Worm (Caenorhabditis elegans) whole organism, young adult: Measurements from ENCODE around the gene C24A3.2.

Experiments used
- C06A6.2 ChIP-seq: fragments of 200-800 bp; sonication (Bioruptor generic); conservative IDR thresholded peaks from 2 replicates; pipeline ENCODE4 v1.3.6; 2022; ENCODE audit warnings: missing genetic modification characterization, missing compliant biosample characterization
- F33H1.4 ChIP-seq: fragments of 200-800 bp; sonication (Bioruptor generic); IDR thresholded peaks from 2 replicates; pipeline ENCODE4 v1.3.6; 2022; ENCODE audit warnings: missing genetic modification reagents, missing genetic modification characterization, missing compliant biosample characterization
- F39B2.1 ChIP-seq: fragments of 200-800 bp; sonication (Bioruptor generic); IDR thresholded peaks from 2 replicates; pipeline ENCODE4 v1.3.6; 2022; ENCODE audit warnings: missing genetic modification reagents, missing genetic modification characterization, missing compliant biosample characterization
- F55B11.4 ChIP-seq: sonication (generic microtip); optimal IDR thresholded peaks from 2 replicates; lab custom pipeline; 2016; ENCODE audit warnings: missing compliant biosample characterization, missing genetic modification characterization, borderline replicate concordance; ENCODE audit not compliant: insufficient read depth
- T26A5.8 ChIP-seq: sonication (generic microtip); optimal IDR thresholded peaks from 2 replicates; lab custom pipeline; 2016; ENCODE audit warnings: missing genetic modification characterization, missing compliant biosample characterization
- Y53G8AR.9 ChIP-seq: fragments of 200-800 bp; sonication (Bioruptor generic); conservative IDR thresholded peaks from 2 replicates; pipeline ENCODE4 v1.3.6; 2022; ENCODE audit warnings: missing genetic modification reagents, missing genetic modification characterization, missing compliant biosample characterization
- atf-7 ChIP-seq: sonication (generic microtip); optimal IDR thresholded peaks from 2 replicates; lab custom pipeline; 2017; ENCODE audit warnings: mild to moderate bottlenecking, missing genetic modification characterization, missing compliant biosample characterization
- attf-3 ChIP-seq: fragments of 200-800 bp; sonication (Bioruptor generic); conservative IDR thresholded peaks from 2 replicates; pipeline ENCODE4 v1.3.6; 2022; ENCODE audit warnings: missing genetic modification reagents, missing genetic modification characterization, missing compliant biosample characterization
- attf-5 ChIP-seq: fragments of 200-800 bp; sonication (Bioruptor generic); optimal IDR thresholded peaks from 2 replicates; lab custom pipeline; 2018; ENCODE audit warnings: mild to moderate bottlenecking, missing genetic modification characterization, missing compliant biosample characterization
- attf-6 ChIP-seq: fragments of 200-800 bp; sonication (Bioruptor generic); IDR thresholded peaks from 2 replicates; pipeline ENCODE4 v1.3.6; 2022; ENCODE audit warnings: missing genetic modification reagents, missing genetic modification characterization, missing compliant biosample characterization
- bed-1 ChIP-seq: fragments of 200-800 bp; sonication (Bioruptor generic); IDR thresholded peaks from 2 replicates; pipeline ENCODE4 v1.3.6; 2022; ENCODE audit warnings: missing genetic modification reagents, missing genetic modification characterization, missing compliant biosample characterization
- bed-2 ChIP-seq: fragments of 200-800 bp; sonication (Bioruptor generic); IDR thresholded peaks from 2 replicates; pipeline ENCODE4 v1.3.6; 2022; ENCODE audit warnings: missing genetic modification reagents, missing genetic modification characterization, missing compliant biosample characterization
- ceh-40 ChIP-seq: fragments of 200-800 bp; sonication (Bioruptor generic); IDR thresholded peaks from 2 replicates; pipeline ENCODE4 v1.3.6; 2022; ENCODE audit warnings: missing genetic modification characterization, missing compliant biosample characterization
- ceh-58 ChIP-seq: fragments of 200-800 bp; sonication (Bioruptor generic); IDR thresholded peaks from 2 replicates; pipeline ENCODE4 v1.3.6; 2022; ENCODE audit warnings: missing genetic modification characterization, missing compliant biosample characterization
- ceh-79 ChIP-seq: sonication (generic microtip); optimal IDR thresholded peaks from 2 replicates; lab custom pipeline; 2017; ENCODE audit warnings: mild to moderate bottlenecking, missing genetic modification characterization, missing compliant biosample characterization
- ceh-91 ChIP-seq: fragments of 200-800 bp; sonication (Bioruptor generic); IDR thresholded peaks from 2 replicates; pipeline ENCODE4 v1.3.6; 2022; ENCODE audit warnings: missing genetic modification reagents, missing genetic modification characterization, missing compliant biosample characterization
- dox-1 ChIP-seq: fragments of 200-800 bp; sonication (Bioruptor generic); IDR thresholded peaks from 2 replicates; pipeline ENCODE4 v1.3.6; 2022; ENCODE audit warnings: missing genetic modification reagents, missing genetic modification characterization, missing compliant biosample characterization
- dpff-1 ChIP-seq: sonication (generic microtip); optimal IDR thresholded peaks from 2 replicates; lab custom pipeline; 2017; ENCODE audit warnings: mild to moderate bottlenecking, missing genetic modification characterization, missing compliant biosample characterization
- dpl-1 ChIP-seq: fragments of 150-350 bp; optimal IDR thresholded peaks from 2 replicates; lab custom pipeline; 2014; ENCODE audit warnings: missing biosample characterization, missing genetic modification reagents, missing genetic modification characterization
- efl-1 ChIP-seq: fragments of 150-350 bp; optimal IDR thresholded peaks from 2 replicates; lab custom pipeline; 2014; ENCODE audit warnings: missing biosample characterization, missing genetic modification reagents, missing genetic modification characterization
- fkh-3 ChIP-seq: sonication (generic microtip); optimal IDR thresholded peaks from 2 replicates; lab custom pipeline; 2016; ENCODE audit warnings: mild to moderate bottlenecking, missing genetic modification characterization, missing compliant biosample characterization
- hlh-12 ChIP-seq: sonication (generic microtip); optimal IDR thresholded peaks from 2 replicates; lab custom pipeline; 2016; ENCODE audit warnings: missing genetic modification characterization, missing compliant biosample characterization
- hlh-26 ChIP-seq: fragments of 200-800 bp; sonication (Bioruptor generic); conservative IDR thresholded peaks from 2 replicates; pipeline ENCODE4 v1.3.6; 2022; ENCODE audit warnings: missing genetic modification reagents, missing genetic modification characterization, missing compliant biosample characterization
- hrde-1 ChIP-seq: sonication (generic microtip); optimal IDR thresholded peaks from 2 replicates; lab custom pipeline; 2016; ENCODE audit warnings: missing genetic modification characterization, mild to moderate bottlenecking, missing compliant biosample characterization, moderate library complexity, missing genotype, missing genetic modification reagents, borderline replicate concordance
- hsf-1 ChIP-seq: fragments of 200-800 bp; sonication (Bioruptor generic); IDR thresholded peaks from 2 replicates; pipeline ENCODE4 v1.3.6; 2022; ENCODE audit warnings: missing genetic modification reagents, missing genetic modification characterization, missing compliant biosample characterization
- lin-26 ChIP-seq: fragments of 200-800 bp; sonication (Bioruptor generic); IDR thresholded peaks from 2 replicates; pipeline ENCODE4 v1.3.6; 2022; ENCODE audit warnings: missing genetic modification reagents, missing genetic modification characterization, missing compliant biosample characterization
- lin-40 ChIP-seq: sonication (generic microtip); optimal IDR thresholded peaks from 2 replicates; lab custom pipeline; 2016; ENCODE audit warnings: missing genetic modification characterization, mild to moderate bottlenecking, missing compliant biosample characterization, missing genotype, missing genetic modification reagents
- lsl-1 ChIP-seq: fragments of 200-800 bp; sonication (Bioruptor generic); optimal IDR thresholded peaks from 2 replicates; lab custom pipeline; 2018; ENCODE audit warnings: mild to moderate bottlenecking, missing genetic modification characterization, moderate library complexity, missing compliant biosample characterization
- lsy-27 ChIP-seq: sonication (generic microtip); optimal IDR thresholded peaks from 2 replicates; lab custom pipeline; 2017; ENCODE audit warnings: missing genetic modification characterization, mild to moderate bottlenecking, missing compliant biosample characterization, antibody characterized with exemption, missing genotype, borderline replicate concordance; ENCODE audit not compliant: insufficient read depth
- madf-3 ChIP-seq: fragments of 200-800 bp; sonication (Bioruptor generic); IDR thresholded peaks from 2 replicates; pipeline ENCODE4 v1.3.6; 2022; ENCODE audit warnings: missing genetic modification reagents, missing genetic modification characterization, missing compliant biosample characterization
- madf-8 ChIP-seq: fragments of 200-800 bp; sonication (Bioruptor generic); conservative IDR thresholded peaks from 2 replicates; pipeline ENCODE4 v1.3.6; 2022; ENCODE audit warnings: missing genetic modification reagents, missing genetic modification characterization, missing compliant biosample characterization
- mel-28 ChIP-seq: sonication (generic microtip); optimal IDR thresholded peaks from 2 replicates; lab custom pipeline; 2016; ENCODE audit warnings: borderline replicate concordance, mild to moderate bottlenecking, missing genetic modification characterization, missing compliant biosample characterization
- mes-4 ChIP-seq: sonication (generic microtip); optimal IDR thresholded peaks from 2 replicates; lab custom pipeline; 2016; ENCODE audit warnings: missing genotype, missing genetic modification characterization, missing compliant biosample characterization
- nhr-120 ChIP-seq: fragments of 200-800 bp; sonication (Bioruptor generic); IDR thresholded peaks from 2 replicates; pipeline ENCODE4 v1.3.6; 2022; ENCODE audit warnings: missing genetic modification characterization, missing compliant biosample characterization
- rec-8 ChIP-seq, 2 experiments: sonication (generic microtip); optimal IDR thresholded peaks; 2 replicates each; lab custom pipeline; 2016; ENCODE audit warnings: mild to moderate bottlenecking in 2 of 2, missing genetic modification characterization in 2 of 2, missing genetic modification reagents in 2 of 2, missing genotype in 2 of 2, missing biosample characterization in 1 of 2, missing compliant biosample characterization in 1 of 2, moderate library complexity in 1 of 2
- rpc-1 ChIP-seq, 2 experiments: fragments of 150-350 bp in 1 of 2; sonication (generic microtip) in 1 of 2; optimal IDR thresholded peaks; 2 replicates each; lab custom pipeline; 2014 to 2018; ENCODE audit warnings: missing biosample characterization in 1 of 2, missing genetic modification characterization in 1 of 2, missing genetic modification reagents in 1 of 2, missing genotype in 1 of 2
- sea-2 ChIP-seq: fragments of 200-800 bp; sonication (Bioruptor generic); IDR thresholded peaks from 2 replicates; pipeline ENCODE4 v1.3.6; 2022; ENCODE audit warnings: missing genetic modification characterization, missing compliant biosample characterization
- snpc-1.3 ChIP-seq: sonication (generic microtip); optimal IDR thresholded peaks from 2 replicates; lab custom pipeline; 2017; ENCODE audit warnings: missing genetic modification characterization, mild to moderate bottlenecking, missing compliant biosample characterization, antibody characterized with exemption, moderate library complexity, missing genotype, missing genetic modification reagents; ENCODE audit not compliant: insufficient read depth
- snpc-4 ChIP-seq, 5 experiments: fragments of 150-350 bp in 1 of 5; sonication (generic microtip) in 4 of 5; optimal IDR thresholded peaks; 2 replicates each; lab custom pipeline; 2014 to 2018; ENCODE audit warnings: missing genetic modification characterization in 5 of 5, missing biosample characterization in 3 of 5, antibody characterized with exemption in 2 of 5, mild to moderate bottlenecking in 2 of 5, missing compliant biosample characterization in 2 of 5, missing genotype in 2 of 5, moderate library complexity in 2 of 5, missing genetic modification reagents in 1 of 5
- tbp1 ChIP-seq: fragments of 200-800 bp; sonication (Bioruptor generic); optimal IDR thresholded peaks from 2 replicates; lab custom pipeline; 2018; ENCODE audit warnings: mild to moderate bottlenecking, missing genetic modification characterization, missing compliant biosample characterization
- ztf-25 ChIP-seq: fragments of 200-800 bp; sonication (Bioruptor generic); IDR thresholded peaks from 2 replicates; pipeline ENCODE4 v1.3.6; 2022; ENCODE audit warnings: missing genetic modification reagents, missing genetic modification characterization, missing compliant biosample characterization
- ztf-28 ChIP-seq: fragments of 200-800 bp; sonication (Bioruptor generic); IDR thresholded peaks from 2 replicates; pipeline ENCODE4 v1.3.6; 2022; ENCODE audit warnings: missing genetic modification reagents, missing genetic modification characterization, missing compliant biosample characterization

C24A3.2 gene

ce11 chrX:8996496-8997116, 694 bp upstream of the C24A3.2 start:
- TF ChIP-seq F39B2.1 (GFP tag; lab: Robert Waterston, UW) (no peak), ceh-91 (GFP tag; lab: Robert Waterston, UW) (no peak), C06A6.2 (GFP tag; lab: Robert Waterston, UW) (no peak), nhr-120 (GFP tag; lab: Robert Waterston, UW) (no peak), T26A5.8 (no peak), mel-28 (no peak), fkh-3 (tag; lab: Kevin White, UChicago) (no peak), attf-6 (GFP tag; lab: Robert Waterston, UW) (no peak), mes-4 (tag; lab: Kevin White, UChicago) (no peak), sea-2 (no peak), bed-2 (no peak), ztf-25 (GFP tag; lab: Robert Waterston, UW) (no peak), dox-1 (GFP tag; lab: Robert Waterston, UW) (no peak), hsf-1 (no peak), rpc-1 (optimal IDR thresholded peaks at IDR 0.05; lab: Kevin White, UChicago) (no peak), rpc-1 (tag; optimal IDR thresholded peaks at IDR 0.05; lab: Kevin White, UChicago) (no peak)

DNA sequence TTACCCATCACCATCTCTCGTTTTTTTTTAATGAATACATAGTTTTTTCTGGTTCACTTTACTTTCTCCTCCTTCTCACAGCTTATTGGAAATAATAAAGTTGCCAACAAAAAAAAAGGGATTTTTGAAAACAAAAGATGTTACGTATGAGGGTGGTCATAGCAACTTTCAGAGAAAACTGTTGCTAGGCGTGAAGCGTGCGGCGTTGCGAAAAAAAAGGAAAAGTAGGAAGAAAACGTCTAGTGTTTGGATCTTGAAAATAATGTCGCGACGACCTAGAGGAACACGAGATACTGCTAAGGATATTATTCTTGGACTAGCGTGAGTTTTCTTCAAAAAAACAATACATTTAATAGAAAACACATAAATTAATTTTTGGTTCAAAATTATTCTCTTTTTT, 1.5 kb downstream of the C24A3.2 start, which contains the start of gene C24A3.1:
Gene C24A3.1 (plus strand): TSS at position 263 of the 400 bp plus-strand sequence.
- TF ChIP-seq tbp1 (GFP tag; lab: Kevin White, UChicago) (no peak), madf-8 (GFP tag; lab: Robert Waterston, UW) (no peak), ztf-28 (GFP tag; lab: Robert Waterston, UW) (no peak), efl-1 (no peak), snpc-4 (GFP tag; optimal IDR thresholded peaks at IDR 0.05; lab: Kevin White, UChicago) (no peak), snpc-4 (tag; optimal IDR thresholded peaks at IDR 0.05; lab: Kevin White, UChicago) (no peak), F55B11.4 (tag; lab: Kevin White, UChicago) (no peak), hlh-26 (GFP tag; lab: Robert Waterston, UW) (no peak), bed-1 (no peak), hlh-12 (tag; lab: Kevin White, UChicago) (no peak), atf-7 (no peak), lsl-1 (GFP tag; lab: Kevin White, UChicago) (no peak), hrde-1 (no peak), lin-26 (no peak)

DNA sequence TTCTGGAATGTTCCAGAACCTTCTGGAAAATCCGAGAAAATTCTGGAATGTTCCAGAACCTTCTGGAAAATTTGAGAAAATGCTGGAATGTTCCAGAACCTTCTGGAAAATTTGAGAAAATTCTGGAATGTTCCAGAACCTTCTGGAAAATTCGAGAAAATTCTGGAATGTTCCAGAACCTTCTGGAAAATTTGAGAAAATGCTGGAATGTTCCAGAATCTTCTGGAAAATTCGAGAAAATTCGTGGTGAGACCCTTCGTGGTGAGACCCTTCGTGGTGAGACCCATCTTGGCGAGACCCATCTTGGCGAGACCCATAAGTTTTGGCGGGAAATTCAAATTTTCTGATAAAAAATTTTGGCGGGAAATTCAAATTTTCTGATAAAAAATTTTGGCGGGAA, 10.6 kb downstream of the C24A3.2 start:
- peak; percentile 91 for TF ChIP-seq hsf-1
- TF ChIP-seq, all 124 proteins: peak for 1; not testable (repeated sequence) for 123

DNA sequence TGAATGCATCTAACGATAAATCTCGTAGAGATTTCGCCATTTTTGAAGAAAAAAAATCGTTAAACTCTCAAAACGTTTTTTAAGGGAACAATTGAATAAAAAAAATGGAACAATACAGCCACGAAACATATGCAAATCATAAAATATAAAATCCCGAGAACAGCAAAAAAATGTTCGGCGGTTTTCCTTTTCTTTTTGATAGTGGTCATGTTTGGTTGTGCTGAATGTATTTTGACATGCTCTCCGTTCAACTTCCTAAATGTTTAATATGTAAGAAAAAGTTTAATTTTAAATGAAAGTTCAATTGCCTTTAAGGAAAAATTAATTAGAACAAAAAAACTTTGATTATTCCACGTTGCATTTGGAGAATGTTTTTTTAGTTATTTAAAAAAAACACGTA, 13.1 kb downstream of the C24A3.2 start, which contains the start of gene C24A3.9:
Gene C24A3.9 (minus strand): TSS at position 101 of the 400 bp plus-strand sequence.
- TF ChIP-seq Y53G8AR.9 (no peak), attf-3 (no peak), madf-8 (GFP tag; lab: Robert Waterston, UW) (no peak), ceh-40 (GFP tag; lab: Robert Waterston, UW) (no peak), dpl-1 (no peak)

DNA sequence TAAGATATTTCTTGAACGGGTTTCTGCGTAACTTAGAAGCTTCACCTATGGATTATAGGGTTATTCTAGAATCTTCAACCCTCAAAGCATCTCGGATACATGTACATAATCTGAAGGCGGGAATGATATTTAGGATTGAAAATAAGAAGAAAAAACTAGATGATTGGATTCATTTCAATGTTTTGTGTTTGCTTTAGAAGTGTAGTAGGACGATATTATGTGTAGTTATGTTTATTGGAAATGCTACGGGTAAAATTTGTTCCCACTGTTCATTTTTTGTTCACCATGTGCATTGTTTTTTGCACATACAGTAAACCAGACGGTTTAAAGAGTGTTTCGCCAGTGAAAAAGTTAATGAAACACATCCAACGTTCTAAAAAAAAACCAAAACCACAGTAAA, 14.2 kb downstream of the C24A3.2 start:
- TF ChIP-seq lsy-27, result no peak
- TF ChIP-seq F33H1.4, result no peak
- no peak for TF ChIP-seq dpff-1
- no peak for TF ChIP-seq ceh-79
- TF ChIP-seq ceh-58 (GFP tag; lab: Robert Waterston, UW), result no peak
- no peak for TF ChIP-seq rec-8 (tag; optimal IDR thresholded peaks at IDR 0.05; lab: Kevin White, UChicago)
- no peak for TF ChIP-seq attf-5
- no peak for TF ChIP-seq snpc-1.3 (tag; lab: Kevin White, UChicago)
- no peak for TF ChIP-seq T26A5.8
- no peak for TF ChIP-seq F39B2.1 (GFP tag; lab: Robert Waterston, UW)
- no peak for TF ChIP-seq madf-3 (GFP tag; lab: Robert Waterston, UW)
- no peak for TF ChIP-seq lin-40 (tag; lab: Kevin White, UChicago)
- TF ChIP-seq, all 124 proteins: peak for 0
